Worm (Caenorhabditis elegans) whole organism, L4 larva: ENCODE data around the gene xtr-2.

Experiments
- T20F7.1 ChIP-seq: fragments of 200-800 bp; sonication (Bioruptor generic); optimal IDR thresholded peaks from 2 replicates; lab custom pipeline; 2018; ENCODE audit warnings: mild to moderate bottlenecking, missing genetic modification characterization, missing compliant biosample characterization
- ceh-20 ChIP-seq: fragments of 200-800 bp; sonication (Bioruptor generic); IDR thresholded peaks from 2 replicates; pipeline ENCODE4 v1.3.6; 2022; ENCODE audit warnings: missing genetic modification reagents, missing genetic modification characterization, missing compliant biosample characterization
- ceh-28 ChIP-seq: fragments of 150-350 bp; optimal IDR thresholded peaks from 2 replicates; lab custom pipeline; 2014; ENCODE audit warnings: missing biosample characterization, missing genetic modification reagents, missing genetic modification characterization
- ceh-32 ChIP-seq: sonication (generic microtip); optimal IDR thresholded peaks from 2 replicates; lab custom pipeline; 2016; ENCODE audit warnings: mild to moderate bottlenecking, missing genetic modification characterization, missing compliant biosample characterization; ENCODE audit not compliant: poor library complexity
- daf-16 ChIP-seq, 3 experiments: sonication (generic microtip); optimal IDR thresholded peaks; 2 replicates each; lab custom pipeline; 2016 to 2017; ENCODE audit warnings: missing genetic modification characterization in 3 of 3, missing genetic modification reagents in 3 of 3, mild to moderate bottlenecking in 2 of 3, missing compliant biosample characterization in 2 of 3, missing biosample characterization in 1 of 3, moderate library complexity in 1 of 3
- dmd-6 ChIP-seq: fragments of 200-800 bp; sonication (Bioruptor generic); IDR thresholded peaks from 2 replicates; pipeline ENCODE4 v1.3.6; 2022; ENCODE audit warnings: missing genetic modification reagents, missing genetic modification characterization, missing compliant biosample characterization
- dve-1 ChIP-seq: sonication (generic microtip); optimal IDR thresholded peaks from 2 replicates; lab custom pipeline; 2017; ENCODE audit warnings: antibody characterized with exemption, mild to moderate bottlenecking, missing genetic modification characterization, missing compliant biosample characterization; ENCODE audit not compliant: insufficient read depth
- fos-1 ChIP-seq: fragments of 150-350 bp; optimal IDR thresholded peaks from 2 replicates; lab custom pipeline; 2014; ENCODE audit warnings: missing biosample characterization, missing genetic modification characterization
- hlh-11 ChIP-seq: fragments of 200-800 bp; sonication (Bioruptor generic); optimal IDR thresholded peaks from 2 replicates; lab custom pipeline; 2018; ENCODE audit warnings: mild to moderate bottlenecking, missing genetic modification characterization, missing compliant biosample characterization
- hlh-30 ChIP-seq: sonication (generic microtip); optimal IDR thresholded peaks from 2 replicates; lab custom pipeline; 2017; ENCODE audit warnings: antibody characterized with exemption, mild to moderate bottlenecking, missing genetic modification characterization, missing compliant biosample characterization; ENCODE audit not compliant: insufficient read depth
- lin-1 ChIP-seq: fragments of 200-800 bp; sonication (Bioruptor generic); IDR thresholded peaks from 2 replicates; pipeline ENCODE4 v1.3.6; 2022; ENCODE audit warnings: missing genetic modification reagents, missing genetic modification characterization, missing compliant biosample characterization
- lin-13 ChIP-seq: fragments of 150-350 bp; optimal IDR thresholded peaks from 2 replicates; lab custom pipeline; 2014; ENCODE audit warnings: missing biosample characterization, missing genetic modification reagents, missing genetic modification characterization
- lin-15B ChIP-seq: fragments of 150-350 bp; sonication (generic microtip); optimal IDR thresholded peaks from 3 replicates; lab custom pipeline; 2014; ENCODE audit warnings: missing biosample characterization, missing genetic modification characterization
- mdt-29 ChIP-seq: fragments of 200-800 bp; sonication (Bioruptor generic); IDR thresholded peaks from 2 replicates; pipeline ENCODE4 v1.3.6; 2022; ENCODE audit warnings: missing genetic modification reagents, missing genetic modification characterization, missing compliant biosample characterization
- mes-2 ChIP-seq: sonication (generic microtip); optimal IDR thresholded peaks from 2 replicates; lab custom pipeline; 2016; ENCODE audit warnings: missing genotype, mild to moderate bottlenecking, missing genetic modification characterization, missing compliant biosample characterization; ENCODE audit not compliant: poor library complexity, severe bottlenecking
- mxl-3 ChIP-seq: fragments of 200-800 bp; sonication (Bioruptor generic); optimal IDR thresholded peaks from 2 replicates; lab custom pipeline; 2018; ENCODE audit warnings: mild to moderate bottlenecking, missing genetic modification characterization, missing compliant biosample characterization
- nhr-237 ChIP-seq: sonication (generic microtip); optimal IDR thresholded peaks from 2 replicates; lab custom pipeline; 2017; ENCODE audit warnings: missing biosample characterization, missing genetic modification characterization
- nhr-28 ChIP-seq: fragments of 150-350 bp; optimal IDR thresholded peaks from 2 replicates; lab custom pipeline; 2014; ENCODE audit warnings: missing biosample characterization, missing genetic modification characterization
- pha-4 ChIP-seq, 2 experiments: fragments of 150-350 bp in 1 of 2; fragments of 200-800 bp in 1 of 2; sonication (Bioruptor generic) in 1 of 2; IDR thresholded peaks in 1 of 2; optimal IDR thresholded peaks in 1 of 2; 2 replicates each; pipeline versions ENCODE4 v1.3.6 to Lab custom; 2014 to 2022; ENCODE audit warnings: missing genetic modification characterization in 2 of 2, missing genetic modification reagents in 2 of 2, missing biosample characterization in 1 of 2, missing compliant biosample characterization in 1 of 2
- php-3 ChIP-seq: fragments of 200-800 bp; sonication (Bioruptor generic); IDR thresholded peaks from 2 replicates; pipeline ENCODE4 v1.3.6; 2022; ENCODE audit warnings: missing genetic modification reagents, missing genetic modification characterization, missing compliant biosample characterization
- pqm-1 ChIP-seq: sonication (generic microtip); optimal IDR thresholded peaks from 2 replicates; lab custom pipeline; 2017; ENCODE audit warnings: missing biosample characterization, missing genetic modification characterization
- rbr-2 ChIP-seq: sonication (generic microtip); optimal IDR thresholded peaks from 2 replicates; lab custom pipeline; 2016; ENCODE audit warnings: missing genotype, missing genetic modification characterization, missing compliant biosample characterization
- saeg-2 ChIP-seq: fragments of 200-800 bp; sonication (Bioruptor generic); IDR thresholded peaks from 2 replicates; pipeline ENCODE4 v1.3.6; 2022; ENCODE audit warnings: missing genetic modification reagents, missing genetic modification characterization, missing compliant biosample characterization
- skn-1 ChIP-seq: fragments of 150-350 bp; optimal IDR thresholded peaks from 2 replicates; lab custom pipeline; 2014; ENCODE audit warnings: missing biosample characterization, missing genetic modification characterization
- snpc-1.2 ChIP-seq: fragments of 200-800 bp; sonication (Bioruptor generic); IDR thresholded peaks from 2 replicates; pipeline ENCODE4 v1.3.6; 2022; ENCODE audit warnings: missing genetic modification reagents, missing genetic modification characterization, missing compliant biosample characterization
- tag-97 ChIP-seq: fragments of 200-800 bp; sonication (Bioruptor generic); IDR thresholded peaks from 2 replicates; pipeline ENCODE4 v1.3.6; 2022; ENCODE audit warnings: missing genetic modification characterization, missing compliant biosample characterization
- unc-62 ChIP-seq, 3 experiments: fragments of 150-350 bp in 1 of 3; sonication (generic microtip); optimal IDR thresholded peaks in 2 of 3; peaks in 1 of 3; 1 replicate in 1 of 3; 2 replicates in 2 of 3; lab custom pipeline; 2014 to 2017; ENCODE audit warnings: missing biosample characterization in 3 of 3, missing genetic modification characterization in 3 of 3, missing genetic modification reagents in 3 of 3, missing genotype in 1 of 3
- vab-7 ChIP-seq: fragments of 200-800 bp; sonication (Bioruptor generic); IDR thresholded peaks from 2 replicates; pipeline ENCODE4 v1.3.6; 2022; ENCODE audit warnings: missing genetic modification reagents, missing genetic modification characterization, missing compliant biosample characterization
- ztf-7 ChIP-seq: fragments of 150-350 bp; optimal IDR thresholded peaks from 2 replicates; lab custom pipeline; 2014; ENCODE audit warnings: missing biosample characterization, missing genetic modification characterization

xtr-2 gene

DNA sequence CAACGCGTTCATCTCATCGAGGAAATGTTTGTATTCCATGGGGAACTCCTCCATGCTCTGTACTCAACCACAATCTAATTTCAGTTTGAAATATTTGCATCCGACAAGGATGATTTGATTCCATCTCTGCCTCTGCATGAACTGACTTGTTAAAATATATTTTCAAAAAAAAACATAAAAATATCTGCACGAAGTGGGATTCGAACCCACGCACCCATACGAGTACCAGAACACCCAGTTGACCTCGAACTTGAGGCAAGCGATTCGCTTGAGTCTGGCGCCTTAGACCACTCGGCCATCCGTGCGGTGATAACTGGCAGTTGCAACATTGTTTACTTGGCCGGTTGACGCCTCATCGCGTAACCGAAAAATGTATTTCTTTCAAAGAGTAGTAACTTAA is 32.5 kb downstream of the xtr-2 start (continued):
- TF ChIP-seq lin-13 (GFP tag; lab: Kevin White, UChicago) (peak; percentile 14), pqm-1 (no peak), saeg-2 (GFP tag; lab: Robert Waterston, UW) (peak; percentile 62; the same call in 1 of the 2 replicates), rbr-2 (tag; lab: Kevin White, UChicago) (peak; percentile 28), mdt-29 (GFP tag; lab: Robert Waterston, UW) (no peak), vab-7 (peak; percentile 88), ceh-20 (GFP tag; lab: Robert Waterston, UW) (peak; percentile 42; the same call in 1 of the 2 replicates), pha-4 (GFP tag; IDR thresholded peaks at IDR 0.05; lab: Robert Waterston, UW) (peak; percentile 69; the same call in 1 of the 2 replicates), pha-4 (tag; optimal IDR thresholded peaks at IDR 0.05; lab: Kevin White, UChicago) (no peak)

DNA sequence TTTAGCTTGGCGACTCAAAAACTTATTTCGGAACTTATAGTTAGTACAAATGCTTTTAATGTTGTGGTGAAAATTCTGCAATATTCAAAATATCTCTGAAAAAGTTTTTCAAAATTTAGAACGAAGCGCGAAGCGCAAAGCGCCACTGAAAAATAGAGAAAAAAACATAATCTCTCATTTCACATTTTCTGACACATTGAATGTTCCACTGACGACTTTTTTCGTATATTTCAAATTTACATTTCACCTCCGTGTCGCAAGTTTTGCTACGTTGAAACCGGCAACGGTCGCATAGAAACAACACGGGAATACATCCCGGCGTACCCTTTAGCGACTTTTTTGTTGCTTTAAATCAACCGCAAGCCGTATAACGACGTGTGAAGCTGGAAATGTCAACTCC is 33.0 kb downstream of the xtr-2 start, which contains the start of gene F42F12.14:
Gene F42F12.14, plus strand, starts transcription at position 301 of the 400 bp plus-strand sequence.
- TF ChIP-seq mxl-3 (GFP tag; lab: Kevin White, UChicago), result no peak
- peak in 1 of 2 experiments; percentile 74 for TF ChIP-seq unc-62 (GFP tag; optimal IDR thresholded peaks at IDR 0.05 in 1 of 2; lab: Kevin White, UChicago)
- TF ChIP-seq unc-62 (tag; optimal IDR thresholded peaks at IDR 0.05; lab: Kevin White, UChicago), result no peak

DNA sequence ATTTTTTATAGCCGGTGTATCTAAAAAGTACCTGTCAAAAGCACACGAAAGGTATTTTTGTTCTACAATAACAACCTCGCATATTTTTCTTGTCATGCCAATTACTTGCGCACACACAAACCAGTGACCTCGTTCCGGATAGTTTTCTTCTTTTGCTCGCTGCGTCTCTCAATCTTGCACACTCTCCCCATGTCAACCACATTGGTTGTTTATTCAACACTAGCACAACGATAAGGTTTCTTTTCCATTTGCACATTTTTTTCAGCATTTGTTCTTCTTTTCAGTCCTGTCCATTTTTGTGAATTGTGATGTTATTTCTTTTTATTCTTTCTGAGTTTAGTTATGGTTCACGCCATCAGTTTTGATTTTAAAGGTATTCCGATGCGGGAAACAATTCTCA is 34.8 kb downstream of the xtr-2 start, which contains the start of gene F42F12.3:
Gene F42F12.3, plus strand, starts transcription at position 372 of the 400 bp plus-strand sequence.
- TF ChIP-seq hlh-30, result peak; percentile 10
- no peak for TF ChIP-seq fos-1 (tag; lab: Kevin White, UChicago)
- no peak for TF ChIP-seq daf-16 (GFP tag; optimal IDR thresholded peaks at IDR 0.05; lab: Kevin White, UChicago)
- TF ChIP-seq daf-16 (tag; optimal IDR thresholded peaks at IDR 0.05; lab: Kevin White, UChicago), result peak; percentile 87
- no peak for TF ChIP-seq mes-2 (tag; lab: Kevin White, UChicago)
- peak; percentile 21 for TF ChIP-seq nhr-28 (tag; lab: Kevin White, UChicago)
- TF ChIP-seq hlh-11 (tag; lab: Kevin White, UChicago), result peak; percentile 30
- TF ChIP-seq dmd-6 (GFP tag; lab: Robert Waterston, UW), result peak; percentile 20; the same call in 1 of the 2 replicates

DNA sequence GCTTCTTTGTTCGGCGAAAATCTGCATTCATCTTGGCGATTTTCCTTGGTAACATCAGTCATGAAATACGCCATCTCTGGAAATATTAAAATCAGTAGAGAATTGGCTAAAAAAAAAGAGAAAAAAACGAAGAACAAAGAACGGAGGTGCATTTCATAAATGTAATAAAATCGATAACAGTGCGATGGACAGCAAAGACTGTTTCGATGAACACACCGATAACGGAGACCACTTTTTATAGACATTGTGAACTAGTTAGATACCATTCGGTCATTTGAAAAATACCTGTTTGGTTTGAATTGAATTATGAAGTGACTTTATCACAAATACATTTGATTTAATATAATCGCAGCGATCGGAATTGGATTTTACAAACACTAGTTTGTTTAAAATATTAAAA is 37.5 kb downstream of the xtr-2 start, which contains the start of gene F42F12.4:
Gene F42F12.4, minus strand, starts transcription at position 76 of the 400 bp plus-strand sequence.
- peak; percentile 51 for TF ChIP-seq nhr-28 (tag; lab: Kevin White, UChicago)
- no peak for TF ChIP-seq lin-15B (tag; lab: Kevin White, UChicago)
- no peak for TF ChIP-seq tag-97 (GFP tag; lab: Robert Waterston, UW)
- TF ChIP-seq dve-1, result peak; percentile 26
- TF ChIP-seq T20F7.1 (GFP tag; lab: Kevin White, UChicago), result no peak
- TF ChIP-seq mxl-3 (GFP tag; lab: Kevin White, UChicago), result no peak
- TF ChIP-seq hlh-11 (tag; lab: Kevin White, UChicago), result peak; percentile 0
- TF ChIP-seq skn-1, result no peak
- TF ChIP-seq ztf-7, result no peak
- peak in 1 of 2 experiments; percentile 12 for TF ChIP-seq unc-62 (GFP tag; optimal IDR thresholded peaks at IDR 0.05 in 1 of 2; lab: Kevin White, UChicago)
- no peak for TF ChIP-seq unc-62 (tag; optimal IDR thresholded peaks at IDR 0.05; lab: Kevin White, UChicago)
- peak; percentile 46 for TF ChIP-seq pqm-1
- no peak for TF ChIP-seq snpc-1.2 (GFP tag; lab: Robert Waterston, UW)
- peak; percentile 15; the same call in 1 of the 2 replicates for TF ChIP-seq php-3 (GFP tag; lab: Robert Waterston, UW)
- peak; percentile 7 for TF ChIP-seq ceh-28
- no peak for TF ChIP-seq daf-16 (GFP tag; optimal IDR thresholded peaks at IDR 0.05; lab: Kevin White, UChicago)
- TF ChIP-seq daf-16 (tag; optimal IDR thresholded peaks at IDR 0.05; lab: Kevin White, UChicago), result peak; percentile 22
- TF ChIP-seq nhr-237 (tag; lab: Kevin White, UChicago), result no peak

DNA sequence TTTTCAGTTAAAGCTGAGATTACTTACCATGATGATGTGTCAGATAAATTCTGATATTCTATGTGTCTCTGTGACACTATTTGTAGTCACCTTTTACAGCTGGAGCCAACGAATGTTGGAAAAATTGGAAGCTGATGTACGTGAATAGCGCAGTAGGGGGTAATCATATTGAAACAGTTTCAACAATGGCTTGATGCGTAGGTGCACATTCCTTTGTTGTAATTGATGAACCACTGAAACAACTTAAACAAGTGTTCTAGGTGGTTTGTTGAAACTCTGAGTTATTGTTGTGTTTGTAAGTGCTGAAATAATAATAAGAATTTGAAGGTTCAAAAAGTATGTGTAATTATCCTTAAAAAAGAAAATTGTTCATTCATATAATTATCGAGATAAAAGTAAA is 41.2 kb downstream of the xtr-2 start, which contains the start of gene nspc-12:
Gene nspc-12, minus strand, starts transcription at position 101 of the 400 bp plus-strand sequence.
- TF ChIP-seq lin-1 (no peak), ceh-32 (tag; lab: Kevin White, UChicago) (no peak)
